Fruit fly (Drosophila melanogaster) whole organism, embryonic: ENCODE results near the gene CG14915.
A peak's percentile ranks its signal among the peaks of the same experiment; 100 is the strongest.

ENCODE experiments used
- Atf3 ChIP-seq: fragments of 200-800 bp; sonication (Bioruptor generic); optimal IDR thresholded peaks from 3 replicates; lab custom pipeline; 2016; ENCODE audit warnings: missing biosample characterization, missing genetic modification characterization
- C15 ChIP-seq: fragments of 200-800 bp; sonication (Bioruptor generic); IDR thresholded peaks from 3 replicates; pipeline ENCODE4 v1.3.6; 2022; ENCODE audit warnings: missing biosample characterization, missing genetic modification characterization
- CG10565 ChIP-seq: fragments of 200-800 bp; sonication (Bioruptor generic); optimal IDR thresholded peaks from 3 replicates; lab custom pipeline; 2016; ENCODE audit warnings: missing biosample characterization, mild to moderate bottlenecking, missing genetic modification characterization
- CG10959 ChIP-seq: fragments of 200-800 bp; sonication (Bioruptor generic); IDR thresholded peaks from 2 replicates; pipeline ENCODE4 v1.3.6; 2022; ENCODE audit warnings: missing biosample characterization, missing genetic modification characterization
- CG11456 ChIP-seq: fragments of 200-800 bp; sonication (Bioruptor generic); IDR thresholded peaks from 3 replicates; pipeline ENCODE4 v1.3.6; 2022; ENCODE audit warnings: missing biosample characterization, missing genetic modification characterization
- CG11723 ChIP-seq: fragments of 200-800 bp; sonication (Bioruptor generic); optimal IDR thresholded peaks from 2 replicates; lab custom pipeline; 2017; ENCODE audit warnings: missing biosample characterization, mild to moderate bottlenecking, missing genetic modification characterization
- CG15011 ChIP-seq: fragments of 200-800 bp; sonication (Bioruptor generic); optimal IDR thresholded peaks from 3 replicates; lab custom pipeline; 2018; ENCODE audit warnings: missing biosample characterization, mild to moderate bottlenecking, missing genetic modification characterization
- CG15479 ChIP-seq: fragments of 200-800 bp; sonication (Bioruptor generic); optimal IDR thresholded peaks from 3 replicates; lab custom pipeline; 2019; ENCODE audit warnings: missing biosample characterization, mild to moderate bottlenecking, missing genetic modification characterization, moderate library complexity
- CG1602 ChIP-seq: fragments of 200-800 bp; sonication (Bioruptor generic); optimal IDR thresholded peaks from 3 replicates; lab custom pipeline; 2016; ENCODE audit warnings: missing biosample characterization, missing genetic modification characterization
- CG18599 ChIP-seq: fragments of 200-800 bp; sonication (Bioruptor generic); optimal IDR thresholded peaks from 3 replicates; lab custom pipeline; 2017; ENCODE audit warnings: missing biosample characterization, missing genetic modification characterization, mild to moderate bottlenecking, moderate library complexity, missing genetic modification reagents
- CG2889 ChIP-seq: fragments of 200-800 bp; sonication (Bioruptor generic); IDR thresholded peaks from 3 replicates; pipeline ENCODE4 v1.3.6; 2022; ENCODE audit warnings: missing biosample characterization, missing genetic modification characterization
- CG31441 ChIP-seq: fragments of 200-800 bp; sonication (Bioruptor generic); IDR thresholded peaks from 2 replicates; pipeline ENCODE4 v1.3.6; 2022; ENCODE audit warnings: missing biosample characterization, missing genetic modification characterization
- CG32772 ChIP-seq: fragments of 200-800 bp; sonication (Bioruptor generic); IDR thresholded peaks from 2 replicates; pipeline ENCODE4 v1.3.6; 2022; ENCODE audit warnings: missing biosample characterization, missing genetic modification characterization
- CG4707 ChIP-seq: fragments of 200-800 bp; sonication (Bioruptor generic); optimal IDR thresholded peaks from 2 replicates; lab custom pipeline; 2018; ENCODE audit warnings: missing biosample characterization, mild to moderate bottlenecking, missing genetic modification characterization, moderate library complexity
- CG4854 ChIP-seq: fragments of 200-800 bp; sonication (Bioruptor generic); optimal IDR thresholded peaks from 2 replicates; lab custom pipeline; 2016; ENCODE audit warnings: missing biosample characterization, missing genetic modification characterization, inconsistent platforms
- CG6813 ChIP-seq: fragments of 200-800 bp; sonication (Bioruptor generic); optimal IDR thresholded peaks from 2 replicates; lab custom pipeline; 2017; ENCODE audit warnings: missing biosample characterization, missing genetic modification characterization, mild to moderate bottlenecking, moderate library complexity, missing genetic modification reagents
- CG6854 ChIP-seq: fragments of 200-800 bp; sonication (Bioruptor generic); optimal IDR thresholded peaks from 3 replicates; lab custom pipeline; 2017; ENCODE audit warnings: missing biosample characterization, mild to moderate bottlenecking, missing genetic modification characterization
- Chrac-16 ChIP-seq: fragments of 200-800 bp; sonication (Bioruptor generic); optimal IDR thresholded peaks from 3 replicates; lab custom pipeline; 2016; ENCODE audit warnings: missing biosample characterization, missing genetic modification characterization
- Deaf1 ChIP-seq: fragments of 200-800 bp; optimal IDR thresholded peaks from 3 replicates; lab custom pipeline; 2019; ENCODE audit warnings: missing biosample characterization, mild to moderate bottlenecking, missing genetic modification characterization, moderate library complexity
- Dp ChIP-seq: fragments of 200-800 bp; sonication (Bioruptor generic); optimal IDR thresholded peaks from 2 replicates; lab custom pipeline; 2018; ENCODE audit warnings: missing biosample characterization, mild to moderate bottlenecking, missing genetic modification characterization, moderate library complexity
- Lhr ChIP-seq: fragments of 200-800 bp; sonication (Bioruptor generic); optimal IDR thresholded peaks from 3 replicates; lab custom pipeline; 2017; ENCODE audit warnings: mild to moderate bottlenecking, missing biosample characterization, missing genetic modification reagents, missing genetic modification characterization
- Mad ChIP-seq: fragments of 200-800 bp; sonication (Bioruptor generic); optimal IDR thresholded peaks from 2 replicates; lab custom pipeline; 2016; ENCODE audit warnings: missing biosample characterization, missing genetic modification characterization
- Myb ChIP-seq: fragments of 200-800 bp; sonication (Bioruptor generic); optimal IDR thresholded peaks from 2 replicates; lab custom pipeline; 2016; ENCODE audit warnings: missing biosample characterization, missing genetic modification characterization
- NK7.1 ChIP-seq: fragments of 200-800 bp; sonication (Bioruptor generic); optimal IDR thresholded peaks from 3 replicates; lab custom pipeline; 2016; ENCODE audit warnings: missing biosample characterization, missing genetic modification characterization
- Usf ChIP-seq: fragments of 200-800 bp; sonication (Bioruptor generic); optimal IDR thresholded peaks from 2 replicates; lab custom pipeline; 2017; ENCODE audit warnings: missing genotype, missing biosample characterization, missing genetic modification characterization
- az2 ChIP-seq: fragments of 200-800 bp; sonication (Bioruptor generic); optimal IDR thresholded peaks from 3 replicates; lab custom pipeline; 2016; ENCODE audit warnings: missing biosample characterization, missing genetic modification characterization
- cad ChIP-seq: fragments of >200 bp; optimal IDR thresholded peaks from 2 replicates; lab custom pipeline; 2017; ENCODE audit warnings: missing biosample characterization, missing genetic modification characterization
- corto ChIP-seq: fragments of 200-800 bp; sonication (Bioruptor generic); optimal IDR thresholded peaks from 2 replicates; lab custom pipeline; 2016; ENCODE audit warnings: missing biosample characterization, mild to moderate bottlenecking, missing genetic modification characterization, moderate library complexity
- crc ChIP-seq: fragments of 200-800 bp; sonication (Bioruptor generic); optimal IDR thresholded peaks from 2 replicates; lab custom pipeline; 2016; ENCODE audit warnings: missing biosample characterization, missing genetic modification characterization
- croc ChIP-seq: fragments of 200-800 bp; sonication (Bioruptor generic); conservative IDR thresholded peaks from 3 replicates; pipeline ENCODE4 v1.3.6; 2022; ENCODE audit warnings: missing biosample characterization, missing genetic modification characterization
- dm ChIP-seq: fragments of 200-800 bp; sonication (Bioruptor generic); optimal IDR thresholded peaks from 3 replicates; lab custom pipeline; 2016; ENCODE audit warnings: missing biosample characterization, missing genetic modification characterization
- dmrt99B ChIP-seq: fragments of 200-800 bp; sonication (Bioruptor generic); optimal IDR thresholded peaks from 2 replicates; lab custom pipeline; 2018; ENCODE audit warnings: missing biosample characterization, mild to moderate bottlenecking, missing genetic modification characterization, moderate library complexity
- esg ChIP-seq: fragments of 200-800 bp; sonication (Bioruptor generic); conservative IDR thresholded peaks from 2 replicates; pipeline ENCODE4 v1.3.6; 2022; ENCODE audit warnings: missing biosample characterization, missing genetic modification characterization
- fd102C ChIP-seq: fragments of 200-800 bp; sonication (Bioruptor generic); optimal IDR thresholded peaks from 2 replicates; lab custom pipeline; 2018; ENCODE audit warnings: missing biosample characterization, mild to moderate bottlenecking, missing genetic modification characterization, moderate library complexity
- fd3F ChIP-seq: fragments of 200-800 bp; sonication (Bioruptor generic); optimal IDR thresholded peaks from 2 replicates; lab custom pipeline; 2018; ENCODE audit warnings: missing biosample characterization, mild to moderate bottlenecking, missing genetic modification characterization, moderate library complexity
- insv ChIP-seq, 2 experiments: fragments of 200-800 bp; sonication (Bioruptor generic); optimal IDR thresholded peaks; 3 replicates each; lab custom pipeline; 2016 to 2018; ENCODE audit warnings: missing biosample characterization in 2 of 2, missing genetic modification characterization in 2 of 2
- jigr1 ChIP-seq: fragments of 200-800 bp; sonication (Bioruptor generic); IDR thresholded peaks from 3 replicates; pipeline ENCODE4 v1.3.6; 2022; ENCODE audit warnings: missing biosample characterization, missing genetic modification characterization
- kay ChIP-seq: fragments of 200-800 bp; sonication (Bioruptor generic); optimal IDR thresholded peaks from 2 replicates; lab custom pipeline; 2016; ENCODE audit warnings: missing biosample characterization, missing genetic modification characterization
- lola ChIP-seq, 3 experiments: fragments of >200 bp in 2 of 3; fragments of 200-800 bp in 1 of 3; sonication (Bioruptor generic) in 1 of 3; optimal IDR thresholded peaks; 2 replicates each; lab custom pipeline; 2017 to 2019; ENCODE audit warnings: missing biosample characterization in 3 of 3, missing genetic modification characterization in 3 of 3, mild to moderate bottlenecking in 1 of 3, moderate library complexity in 1 of 3
- nom ChIP-seq: fragments of 200-800 bp; sonication (Bioruptor generic); optimal IDR thresholded peaks from 2 replicates; lab custom pipeline; 2017; ENCODE audit warnings: missing biosample characterization, missing genetic modification characterization, mild to moderate bottlenecking, moderate library complexity, missing genetic modification reagents
- phol ChIP-seq: fragments of 200-800 bp; sonication (Bioruptor generic); optimal IDR thresholded peaks from 3 replicates; lab custom pipeline; 2018; ENCODE audit warnings: missing biosample characterization, mild to moderate bottlenecking, missing genetic modification characterization, moderate library complexity
- pros ChIP-seq: fragments of 200-800 bp; sonication (Bioruptor generic); optimal IDR thresholded peaks from 3 replicates; lab custom pipeline; 2019; ENCODE audit warnings: missing biosample characterization, mild to moderate bottlenecking, missing genetic modification characterization, moderate library complexity
- row ChIP-seq: fragments of 200-800 bp; sonication (Bioruptor generic); IDR thresholded peaks from 3 replicates; pipeline ENCODE4 v1.3.6; 2022; ENCODE audit warnings: missing biosample characterization, missing genetic modification characterization
- sd ChIP-seq: fragments of 200-800 bp; sonication (Bioruptor generic); optimal IDR thresholded peaks from 3 replicates; lab custom pipeline; 2018; ENCODE audit warnings: missing biosample characterization, mild to moderate bottlenecking, missing genetic modification characterization, moderate library complexity
- tin ChIP-seq: fragments of 200-800 bp; sonication (Bioruptor generic); optimal IDR thresholded peaks from 3 replicates; lab custom pipeline; 2016; ENCODE audit warnings: missing biosample characterization, missing genetic modification characterization
- unpg ChIP-seq: fragments of 200-800 bp; sonication (Bioruptor generic); optimal IDR thresholded peaks from 3 replicates; lab custom pipeline; 2018; ENCODE audit warnings: missing biosample characterization, mild to moderate bottlenecking, missing genetic modification characterization, moderate library complexity
- yki ChIP-seq: fragments of >200 bp; optimal IDR thresholded peaks from 3 replicates; lab custom pipeline; 2018
- zf30C ChIP-seq: fragments of 200-800 bp; sonication (Bioruptor generic); optimal IDR thresholded peaks from 3 replicates; lab custom pipeline; 2018; ENCODE audit warnings: missing biosample characterization, mild to moderate bottlenecking, missing genetic modification characterization
- zfh1 ChIP-seq: fragments of 200-800 bp; sonication (Bioruptor generic); IDR thresholded peaks from 3 replicates; pipeline ENCODE4 v1.3.6; 2022; ENCODE audit warnings: missing biosample characterization, missing genetic modification characterization

CG14915 gene

dm6 chr2L:11057333-11058110 is 13.3 kb upstream of the CG14915 start (continued):
- TF ChIP-seq zf30C (GFP tag; lab: Kevin White, UChicago) = no peak
- TF ChIP-seq lola (GFP tag; optimal IDR thresholded peaks at IDR 0.05; lab: Kevin White, UChicago) = peak in 1 of 3 experiments; percentile 67
- TF ChIP-seq kay = peak; percentile 52
- peak; percentile 91 for TF ChIP-seq dmrt99B
- no peak for TF ChIP-seq cad (GFP tag; lab: Kevin White, UChicago)
- TF ChIP-seq CG4854 = no peak
- TF ChIP-seq CG18599 (GFP tag; lab: Kevin White, UChicago) = peak; percentile 56
- TF ChIP-seq phol = peak; percentile 76
- TF ChIP-seq az2 (GFP tag; lab: Kevin White, UChicago) = peak; percentile 80
- no peak for TF ChIP-seq NK7.1 (GFP tag; lab: Kevin White, UChicago)
- peak; percentile 83; the same call in 2 of the 3 replicates for TF ChIP-seq CG11456 (GFP tag; lab: Robert Waterston, UW)
- TF ChIP-seq row (GFP tag; lab: Robert Waterston, UW) = peak; percentile 94
- peak; percentile 75 for TF ChIP-seq Mad
- peak; percentile 77 for TF ChIP-seq Deaf1 (tag; lab: Kevin White, UChicago)
- TF ChIP-seq Chrac-16 (GFP tag; lab: Kevin White, UChicago) = peak; percentile 72
- TF ChIP-seq CG15479 = no peak
- TF ChIP-seq Lhr (GFP tag; lab: Kevin White, UChicago) = peak; percentile 59
- TF ChIP-seq fd102C = no peak
- TF ChIP-seq dm = peak; percentile 49
- TF ChIP-seq CG4707 (GFP tag; lab: Kevin White, UChicago) = peak; percentile 33
- peak; percentile 49; the same call in 1 of the 2 replicates for TF ChIP-seq CG10959 (GFP tag; lab: Robert Waterston, UW)
- peak; percentile 79 for TF ChIP-seq CG6854 (GFP tag; lab: Kevin White, UChicago)
- TF ChIP-seq pros = no peak
- no peak for TF ChIP-seq Dp
- peak; percentile 29 for TF ChIP-seq Atf3 (GFP tag; lab: Kevin White, UChicago)
- no peak for TF ChIP-seq C15 (GFP tag; lab: Robert Waterston, UW)
- TF ChIP-seq nom (GFP tag; lab: Kevin White, UChicago) = peak; percentile 80
- peak; percentile 38 for TF ChIP-seq sd
- peak; percentile 36 for TF ChIP-seq crc (GFP tag; lab: Kevin White, UChicago)
- peak; percentile 39; the same call in 1 of the 3 replicates for TF ChIP-seq CG2889
- TF ChIP-seq Myb (GFP tag; lab: Kevin White, UChicago) = peak; percentile 48
- TF ChIP-seq fd3F (GFP tag; lab: Kevin White, UChicago) = peak; percentile 64
- peak; percentile 28 for TF ChIP-seq Usf (GFP tag; lab: Kevin White, UChicago)
- peak; percentile 77 for TF ChIP-seq CG31441
- TF ChIP-seq croc (GFP tag; lab: Robert Waterston, UW) = peak; percentile 40
- no peak for TF ChIP-seq CG15011 (GFP tag; lab: Kevin White, UChicago)
- peak; percentile 68; the same call in 2 of the 3 replicates for TF ChIP-seq zfh1 (GFP tag; lab: Robert Waterston, UW)
- peak; percentile 55 for TF ChIP-seq tin (GFP tag; lab: Kevin White, UChicago)
- TF ChIP-seq CG11723 (GFP tag; lab: Kevin White, UChicago) = peak; percentile 56
- peak; percentile 80 for TF ChIP-seq unpg
- TF ChIP-seq yki (lab: Kevin White, UChicago) = peak; percentile 5
- peak; percentile 63 for TF ChIP-seq CG32772
- TF ChIP-seq CG6813 = no peak
- no peak for TF ChIP-seq CG10565 (GFP tag; lab: Kevin White, UChicago)
- TF ChIP-seq CG1602 (GFP tag; lab: Kevin White, UChicago) = peak; percentile 66
- TF ChIP-seq esg (GFP tag; lab: Robert Waterston, UW) = peak; percentile 77
- peak in 1 of 2 experiments; percentile 3 for TF ChIP-seq insv (GFP tag; optimal IDR thresholded peaks at IDR 0.05; lab: Kevin White, UChicago)
- peak; percentile 77; the same call in 2 of the 3 replicates for TF ChIP-seq jigr1
- TF ChIP-seq corto = no peak
